Worm (Caenorhabditis elegans) whole organism, L2 larva: ENCODE data around the gene str-171.

Experiments used
- C34F6.9 ChIP-seq: fragments of 150-350 bp; optimal IDR thresholded peaks from 2 replicates; lab custom pipeline; 2014; ENCODE audit warnings: missing biosample characterization, missing genetic modification characterization
- R02D3.7 ChIP-seq: fragments of 150-350 bp; optimal IDR thresholded peaks from 2 replicates; lab custom pipeline; 2014; ENCODE audit warnings: missing biosample characterization, missing genetic modification characterization
- Y55F3AM.14 ChIP-seq: fragments of 200-800 bp; sonication (Bioruptor generic); optimal IDR thresholded peaks from 2 replicates; lab custom pipeline; 2018; ENCODE audit warnings: mild to moderate bottlenecking, missing genetic modification characterization, missing compliant biosample characterization
- aly-2 ChIP-seq: fragments of 150-350 bp; optimal IDR thresholded peaks from 2 replicates; lab custom pipeline; 2014; ENCODE audit warnings: missing biosample characterization, missing genetic modification characterization
- ama-1 ChIP-seq: fragments of 150-350 bp; optimal IDR thresholded peaks from 2 replicates; lab custom pipeline; 2018; ENCODE audit warnings: inconsistent platforms
- blmp-1 ChIP-seq: sonication (generic microtip); optimal IDR thresholded peaks from 2 replicates; lab custom pipeline; 2017; ENCODE audit warnings: missing genetic modification characterization, mild to moderate bottlenecking, missing compliant biosample characterization, antibody characterized with exemption, moderate library complexity; ENCODE audit not compliant: insufficient read depth
- crh-2 ChIP-seq: sonication (generic microtip); optimal IDR thresholded peaks from 2 replicates; lab custom pipeline; 2017; ENCODE audit warnings: missing biosample characterization, missing genetic modification characterization
- dmd-4 ChIP-seq: sonication (generic microtip); optimal IDR thresholded peaks from 2 replicates; lab custom pipeline; 2017; ENCODE audit warnings: missing biosample characterization, missing genetic modification characterization
- egl-27 ChIP-seq: sonication (generic microtip); optimal IDR thresholded peaks from 3 replicates; lab custom pipeline; 2017; ENCODE audit warnings: missing biosample characterization, missing genetic modification reagents, missing genetic modification characterization
- fos-1 ChIP-seq: fragments of 150-350 bp; optimal IDR thresholded peaks from 2 replicates; lab custom pipeline; 2014; ENCODE audit warnings: missing biosample characterization, missing genetic modification characterization
- gmeb-1 ChIP-seq: fragments of 150-350 bp; optimal IDR thresholded peaks from 2 replicates; lab custom pipeline; 2014; ENCODE audit warnings: missing biosample characterization, missing genetic modification characterization
- lin-11 ChIP-seq: fragments of 150-350 bp; sonication (generic microtip); optimal IDR thresholded peaks from 2 replicates; lab custom pipeline; 2014; ENCODE audit warnings: missing biosample characterization, missing genetic modification characterization, inconsistent platforms, mixed read lengths
- lin-13 ChIP-seq: fragments of 150-350 bp; optimal IDR thresholded peaks from 2 replicates; lab custom pipeline; 2014; ENCODE audit warnings: missing biosample characterization, missing genetic modification reagents, missing genetic modification characterization
- lin-39 ChIP-seq: fragments of 150-350 bp; optimal IDR thresholded peaks from 2 replicates; lab custom pipeline; 2014; ENCODE audit warnings: missing biosample characterization, missing genetic modification reagents, missing genetic modification characterization
- mab-5 ChIP-seq: fragments of 150-350 bp; optimal IDR thresholded peaks from 2 replicates; lab custom pipeline; 2014; ENCODE audit warnings: missing biosample characterization, missing genetic modification characterization
- mbf-1 ChIP-seq: sonication (generic microtip); optimal IDR thresholded peaks from 2 replicates; lab custom pipeline; 2017; ENCODE audit warnings: missing biosample characterization, missing genetic modification characterization
- mdl-1 ChIP-seq, 2 experiments: fragments of 150-350 bp in 1 of 2; sonication (generic microtip) in 1 of 2; optimal IDR thresholded peaks; 2 replicates each; lab custom pipeline; 2017; ENCODE audit warnings: missing biosample characterization in 2 of 2, missing genetic modification characterization in 2 of 2
- nhr-11 ChIP-seq: fragments of 150-350 bp; optimal IDR thresholded peaks from 2 replicates; lab custom pipeline; 2014; ENCODE audit warnings: missing biosample characterization, missing genetic modification characterization
- nhr-12 ChIP-seq: fragments of 150-350 bp; optimal IDR thresholded peaks from 2 replicates; lab custom pipeline; 2014; ENCODE audit warnings: missing biosample characterization, missing genetic modification characterization
- nhr-129 ChIP-seq: fragments of 150-350 bp; optimal IDR thresholded peaks from 2 replicates; lab custom pipeline; 2014; ENCODE audit warnings: missing biosample characterization, missing genetic modification characterization
- nhr-21 ChIP-seq: fragments of 150-350 bp; optimal IDR thresholded peaks from 2 replicates; lab custom pipeline; 2014; ENCODE audit warnings: missing biosample characterization, missing genetic modification characterization
- nhr-23 ChIP-seq: fragments of 150-350 bp; optimal IDR thresholded peaks from 2 replicates; lab custom pipeline; 2014; ENCODE audit warnings: missing biosample characterization, missing genetic modification reagents, missing genetic modification characterization
- nhr-237 ChIP-seq: fragments of 150-350 bp; optimal IDR thresholded peaks from 2 replicates; lab custom pipeline; 2014; ENCODE audit warnings: missing biosample characterization, missing genetic modification characterization
- nhr-25 ChIP-seq: fragments of 150-350 bp; sonication (generic microtip); optimal IDR thresholded peaks from 3 replicates; lab custom pipeline; 2014; ENCODE audit warnings: missing biosample characterization, missing genetic modification characterization
- nhr-6 ChIP-seq: fragments of 150-350 bp; optimal IDR thresholded peaks from 2 replicates; lab custom pipeline; 2014; ENCODE audit warnings: missing biosample characterization, missing genetic modification characterization
- nhr-77 ChIP-seq: fragments of 150-350 bp; optimal IDR thresholded peaks from 2 replicates; lab custom pipeline; 2014; ENCODE audit warnings: missing biosample characterization, missing genetic modification characterization
- sem-4 ChIP-seq: fragments of 150-350 bp; optimal IDR thresholded peaks from 2 replicates; lab custom pipeline; 2014; ENCODE audit warnings: missing biosample characterization, missing genetic modification reagents, missing genetic modification characterization
- sma-3 ChIP-seq: sonication (generic microtip); optimal IDR thresholded peaks from 2 replicates; lab custom pipeline; 2016; ENCODE audit warnings: missing genetic modification reagents, missing genetic modification characterization, missing compliant biosample characterization
- sma-9 ChIP-seq, 2 experiments: fragments of 150-350 bp in 1 of 2; sonication (generic microtip) in 1 of 2; optimal IDR thresholded peaks; 2 replicates each; lab custom pipeline; 2014 to 2016; ENCODE audit warnings: missing genetic modification characterization in 2 of 2, mild to moderate bottlenecking in 1 of 2, missing biosample characterization in 1 of 2, missing compliant biosample characterization in 1 of 2, missing genetic modification reagents in 1 of 2, moderate library complexity in 1 of 2
- snpc-4 ChIP-seq: fragments of 150-350 bp; optimal IDR thresholded peaks from 2 replicates; lab custom pipeline; 2014; ENCODE audit warnings: missing biosample characterization, missing genetic modification characterization
- unc-39 ChIP-seq: fragments of 150-350 bp; optimal IDR thresholded peaks from 2 replicates; lab custom pipeline; 2014; ENCODE audit warnings: missing biosample characterization, missing genetic modification characterization
- unc-55 ChIP-seq: fragments of 150-350 bp; sonication (generic microtip); optimal IDR thresholded peaks from 3 replicates; lab custom pipeline; 2014; ENCODE audit warnings: missing biosample characterization, missing genetic modification reagents, missing genetic modification characterization
- unc-62 ChIP-seq: fragments of 150-350 bp; optimal IDR thresholded peaks from 2 replicates; lab custom pipeline; 2014; ENCODE audit warnings: missing biosample characterization, missing genetic modification reagents, missing genetic modification characterization
- zag-1 ChIP-seq: fragments of 150-350 bp; optimal IDR thresholded peaks from 2 replicates; lab custom pipeline; 2014; ENCODE audit warnings: missing biosample characterization, missing genetic modification characterization
- ztf-11 ChIP-seq: sonication (generic microtip); optimal IDR thresholded peaks from 2 replicates; lab custom pipeline; 2017; ENCODE audit warnings: missing biosample characterization, missing genetic modification characterization
- ztf-4 ChIP-seq: fragments of 150-350 bp; optimal IDR thresholded peaks from 2 replicates; lab custom pipeline; 2014; ENCODE audit warnings: missing biosample characterization, missing genetic modification characterization

Gene str-171

DNA sequence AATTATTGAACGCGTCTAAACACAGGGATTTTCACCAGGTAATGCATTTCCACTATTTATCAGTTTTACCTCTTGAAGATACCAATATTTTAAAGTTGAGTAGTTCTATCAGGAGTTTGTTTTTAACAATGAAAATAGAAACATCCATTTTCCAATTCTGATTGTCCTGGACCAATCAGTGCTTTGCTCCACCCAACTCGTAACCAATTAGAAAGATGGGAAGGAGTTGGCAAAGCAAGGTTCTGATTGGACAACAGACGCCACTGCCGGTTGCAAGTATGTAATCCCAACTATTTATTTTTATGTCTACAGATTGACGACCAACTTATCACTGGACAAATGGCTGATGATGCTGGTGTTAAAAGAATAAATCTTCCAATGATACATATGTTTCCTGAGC is 17.9 kb upstream of the str-171 start:
- no peak for TF ChIP-seq ztf-4 (tag; lab: Kevin White, UChicago)
- TF ChIP-seq zag-1, result no peak
- no peak for TF ChIP-seq lin-11
- TF ChIP-seq nhr-21 (tag; lab: Kevin White, UChicago), result no peak
- TF ChIP-seq nhr-23 (tag; lab: Kevin White, UChicago), result no peak
- TF ChIP-seq lin-13 (GFP tag; lab: Kevin White, UChicago), result no peak
- no peak for TF ChIP-seq unc-39
- TF ChIP-seq dmd-4 (tag; lab: Kevin White, UChicago), result no peak
- no peak for TF ChIP-seq egl-27 (tag; lab: Kevin White, UChicago)
- TF ChIP-seq ztf-11 (tag; lab: Kevin White, UChicago), result no peak
- TF ChIP-seq, all 48 proteins: peak for 0

ce11 chrV:15148800-15149199 is 16.5 kb upstream of the str-171 start, which contains the start of gene T09F5.1:
Gene T09F5.1, plus strand, starts transcription at chrV:15149100.
- TF ChIP-seq blmp-1, result no peak
- no peak for TF ChIP-seq mdl-1 (tag; optimal IDR thresholded peaks at IDR 0.05; lab: Kevin White, UChicago)
- no peak for TF ChIP-seq crh-2 (tag; lab: Kevin White, UChicago)
- no peak for TF ChIP-seq sma-3 (GFP tag; lab: Kevin White, UChicago)
- TF ChIP-seq R02D3.7 (tag; lab: Kevin White, UChicago), result no peak
- TF ChIP-seq unc-62 (GFP tag; lab: Kevin White, UChicago), result no peak
- no peak for TF ChIP-seq nhr-6 (tag; lab: Kevin White, UChicago)
- TF ChIP-seq snpc-4 (tag; lab: Kevin White, UChicago), result no peak
- no peak for TF ChIP-seq ztf-4 (tag; lab: Kevin White, UChicago)
- TF ChIP-seq fos-1 (tag; lab: Kevin White, UChicago), result no peak
- no peak for TF ChIP-seq mab-5 (tag; lab: Kevin White, UChicago)
- no peak for TF ChIP-seq gmeb-1 (tag; lab: Kevin White, UChicago)
- no peak for TF ChIP-seq lin-39 (tag; lab: Kevin White, UChicago)
- TF ChIP-seq nhr-11 (tag; lab: Kevin White, UChicago), result no peak
- no peak for TF ChIP-seq Y55F3AM.14 (GFP tag; lab: Kevin White, UChicago)
- TF ChIP-seq ama-1, result no peak
- TF ChIP-seq zag-1, result no peak
- no peak for TF ChIP-seq nhr-12 (tag; lab: Kevin White, UChicago)
- no peak for TF ChIP-seq aly-2 (tag; lab: Kevin White, UChicago)
- TF ChIP-seq nhr-77 (tag; lab: Kevin White, UChicago), result no peak

DNA sequence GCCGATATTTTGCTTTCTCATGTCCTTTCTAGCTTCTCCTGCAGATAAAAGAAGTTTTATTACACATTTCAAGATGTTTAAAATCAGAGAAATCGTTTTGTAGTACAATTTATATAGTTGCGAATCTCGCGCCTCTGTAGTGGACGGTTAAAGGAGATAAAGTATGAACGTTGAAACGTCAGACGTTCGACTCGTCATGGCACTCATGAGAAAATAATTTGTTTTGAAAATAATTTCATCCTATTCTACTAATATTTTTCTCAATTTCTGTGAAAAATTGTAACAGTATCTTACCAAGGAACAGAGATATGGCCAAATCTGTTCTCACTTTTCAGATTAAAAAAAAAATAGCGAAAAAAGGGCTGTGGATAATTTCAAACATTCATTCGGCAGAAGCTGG is 15.5 kb upstream of the str-171 start, which contains the start of gene T09F5.20:
TSS of gene T09F5.20 (minus strand) at position 101 of the 400 bp plus-strand sequence.
- TF ChIP-seq egl-27 (tag; lab: Kevin White, UChicago) (no peak), fos-1 (tag; lab: Kevin White, UChicago) (no peak), blmp-1 (no peak), unc-62 (GFP tag; lab: Kevin White, UChicago) (no peak), nhr-23 (tag; lab: Kevin White, UChicago) (no peak), unc-55 (no peak), nhr-11 (tag; lab: Kevin White, UChicago) (no peak), nhr-25 (tag; lab: Kevin White, UChicago) (no peak), mbf-1 (tag; lab: Kevin White, UChicago) (no peak), lin-13 (GFP tag; lab: Kevin White, UChicago) (no peak)

DNA sequence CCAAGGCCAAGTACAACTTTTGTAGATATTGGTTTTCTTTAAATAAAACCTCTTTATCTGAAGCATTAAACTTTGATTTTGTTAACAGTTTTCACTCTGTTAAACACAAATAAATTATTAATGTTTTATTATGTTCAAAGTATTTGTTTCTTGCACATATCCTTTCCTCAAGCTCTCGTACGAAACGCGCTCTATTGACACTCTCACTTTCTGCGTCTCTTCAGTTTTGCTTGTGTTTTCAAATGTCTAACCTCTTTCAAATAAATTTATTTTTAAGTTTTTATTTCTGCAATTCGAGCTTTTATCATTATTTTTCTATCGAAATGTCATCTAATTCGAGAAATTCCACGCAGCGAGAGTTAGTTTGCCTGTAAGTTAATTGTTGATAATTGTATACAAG is 11.5 kb upstream of the str-171 start, which contains the start of gene K08F9.4:
TSS of gene K08F9.4 (plus strand) at position 222 of the 400 bp plus-strand sequence.
- TF ChIP-seq mab-5 (tag; lab: Kevin White, UChicago), result no peak
- TF ChIP-seq nhr-25 (tag; lab: Kevin White, UChicago), result peak; percentile 68
- TF ChIP-seq nhr-21 (tag; lab: Kevin White, UChicago), result peak; percentile 26
- TF ChIP-seq unc-55, result peak; percentile 84
- TF ChIP-seq sma-3 (GFP tag; lab: Kevin White, UChicago), result peak; percentile 68
- peak; percentile 66 for TF ChIP-seq lin-13 (GFP tag; lab: Kevin White, UChicago)
- TF ChIP-seq C34F6.9, result peak; percentile 78
- peak; percentile 100 for TF ChIP-seq blmp-1
- TF ChIP-seq nhr-129 (tag; lab: Kevin White, UChicago), result peak; percentile 48
- peak; percentile 46 for TF ChIP-seq sma-9 (GFP tag; optimal IDR thresholded peaks at IDR 0.05; lab: Kevin White, UChicago)
- TF ChIP-seq sma-9 (tag; optimal IDR thresholded peaks at IDR 0.05; lab: Kevin White, UChicago), result no peak
- TF ChIP-seq fos-1 (tag; lab: Kevin White, UChicago), result peak; percentile 47
- TF ChIP-seq egl-27 (tag; lab: Kevin White, UChicago), result no peak
- TF ChIP-seq crh-2 (tag; lab: Kevin White, UChicago), result peak; percentile 48
- no peak for TF ChIP-seq nhr-237 (tag; lab: Kevin White, UChicago)
- peak; percentile 2 for TF ChIP-seq sem-4 (tag; lab: Kevin White, UChicago)
- peak; percentile 72 for TF ChIP-seq gmeb-1 (tag; lab: Kevin White, UChicago)
- no peak for TF ChIP-seq lin-11
- no peak for TF ChIP-seq nhr-11 (tag; lab: Kevin White, UChicago)
